Worm (Caenorhabditis elegans) whole organism, L4 larva: ENCODE results near the gene F31D5.6.
A peak's percentile ranks its signal among the peaks of the same experiment; 100 is the strongest.

ENCODE experiments used
- duxl-1 ChIP-seq: sonication (generic microtip); optimal IDR thresholded peaks from 2 replicates; lab custom pipeline; 2016; ENCODE audit warnings: mild to moderate bottlenecking, missing genetic modification characterization, moderate library complexity, missing compliant biosample characterization; ENCODE audit not compliant: poor library complexity
- fkh-10 ChIP-seq: fragments of 150-350 bp; optimal IDR thresholded peaks from 2 replicates; lab custom pipeline; 2014; ENCODE audit warnings: missing biosample characterization, missing genetic modification reagents, missing genetic modification characterization
- lim-7 ChIP-seq: fragments of 200-800 bp; sonication (Bioruptor generic); IDR thresholded peaks from 2 replicates; pipeline ENCODE4 v1.3.6; 2022; ENCODE audit warnings: missing genetic modification characterization, missing compliant biosample characterization
- lin-15B ChIP-seq: fragments of 150-350 bp; sonication (generic microtip); optimal IDR thresholded peaks from 3 replicates; lab custom pipeline; 2014; ENCODE audit warnings: missing biosample characterization, missing genetic modification characterization
- php-3 ChIP-seq: fragments of 200-800 bp; sonication (Bioruptor generic); IDR thresholded peaks from 2 replicates; pipeline ENCODE4 v1.3.6; 2022; ENCODE audit warnings: missing genetic modification reagents, missing genetic modification characterization, missing compliant biosample characterization
- snpc-4 ChIP-seq: fragments of 150-350 bp; optimal IDR thresholded peaks from 2 replicates; lab custom pipeline; 2014; ENCODE audit warnings: missing biosample characterization, missing genetic modification characterization
- unc-130 ChIP-seq: sonication (generic microtip); optimal IDR thresholded peaks from 2 replicates; lab custom pipeline; 2016; ENCODE audit warnings: missing genetic modification reagents, missing genetic modification characterization, missing compliant biosample characterization
- vab-7 ChIP-seq: fragments of 200-800 bp; sonication (Bioruptor generic); IDR thresholded peaks from 2 replicates; pipeline ENCODE4 v1.3.6; 2022; ENCODE audit warnings: missing genetic modification reagents, missing genetic modification characterization, missing compliant biosample characterization
- zag-1 ChIP-seq: fragments of 150-350 bp; optimal IDR thresholded peaks from 2 replicates; lab custom pipeline; 2014; ENCODE audit warnings: missing biosample characterization, missing genetic modification characterization

DNA sequence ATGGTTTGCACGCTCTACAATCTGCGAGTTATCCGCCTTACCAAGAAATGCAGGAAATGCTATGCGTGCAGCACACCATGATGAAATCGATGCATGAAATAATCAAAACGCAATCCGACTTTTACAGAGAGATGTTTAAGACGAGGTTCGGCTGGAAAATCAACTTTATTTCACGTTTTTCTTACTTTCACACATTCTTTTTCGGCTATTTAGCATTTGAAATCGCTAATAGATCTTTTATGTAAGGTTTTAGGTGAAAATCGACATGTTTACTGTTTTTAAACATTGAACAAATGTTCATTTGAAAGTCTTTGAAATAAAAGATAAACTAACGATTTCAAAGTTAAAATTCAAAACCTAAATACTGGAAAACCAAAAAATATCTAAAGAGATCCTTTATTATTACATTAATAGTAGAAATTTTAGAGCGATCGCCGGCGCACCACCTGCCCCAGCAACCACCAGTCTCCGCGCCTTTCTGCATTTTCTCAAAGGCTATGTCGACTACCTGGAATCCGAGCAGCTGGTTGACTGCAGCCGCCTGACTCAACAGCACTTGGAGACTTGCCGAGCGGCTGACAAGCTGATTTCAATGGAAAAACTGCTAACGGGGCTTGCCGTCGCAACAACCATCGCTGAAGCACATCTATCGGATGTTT is 18.7 kb downstream of the F31D5.6 start:
- TF ChIP-seq duxl-1 (tag; lab: Kevin White, UChicago) (no peak), vab-7 (GFP tag; lab: Robert Waterston, UW) (no peak), snpc-4 (tag; lab: Kevin White, UChicago) (no peak), php-3 (peak; percentile 36; the same call in 1 of the 2 replicates), lim-7 (GFP tag; lab: Robert Waterston, UW) (no peak), zag-1 (no peak), fkh-10 (no peak), lin-15B (tag; lab: Kevin White, UChicago) (no peak), unc-130 (no peak)
